Worm (Caenorhabditis elegans) whole organism, early embryonic: Measurements from ENCODE around the gene srx-112.

Experiments used
- B0310.2 ChIP-seq: sonication (generic microtip); optimal IDR thresholded peaks from 2 replicates; lab custom pipeline; 2016; ENCODE audit warnings: mild to moderate bottlenecking, missing genetic modification characterization, missing compliant biosample characterization
- F13C5.2 ChIP-seq: sonication (generic microtip); optimal IDR thresholded peaks from 2 replicates; lab custom pipeline; 2017; ENCODE audit warnings: mild to moderate bottlenecking, missing genetic modification characterization, inconsistent platforms, missing compliant biosample characterization
- aly-1 ChIP-seq: sonication (generic microtip); optimal IDR thresholded peaks from 2 replicates; lab custom pipeline; 2016; ENCODE audit warnings: missing genetic modification characterization, missing compliant biosample characterization
- ama-1 ChIP-seq: fragments of 150-350 bp; optimal IDR thresholded peaks from 2 replicates; lab custom pipeline; 2014
- ceh-13 ChIP-seq: fragments of 200-800 bp; sonication (Bioruptor generic); optimal IDR thresholded peaks from 2 replicates; lab custom pipeline; 2018; ENCODE audit warnings: mild to moderate bottlenecking, missing genetic modification characterization, missing compliant biosample characterization
- ceh-36 ChIP-seq: sonication (generic microtip); optimal IDR thresholded peaks from 2 replicates; lab custom pipeline; 2016; ENCODE audit warnings: missing genetic modification characterization, inconsistent platforms, missing compliant biosample characterization
- ets-7 ChIP-seq: sonication (generic microtip); optimal IDR thresholded peaks from 2 replicates; lab custom pipeline; 2016; ENCODE audit warnings: missing genotype, missing genetic modification characterization, missing compliant biosample characterization
- flt-1 ChIP-seq: fragments of 200-800 bp; sonication (Bioruptor generic); IDR thresholded peaks from 2 replicates; pipeline ENCODE4 v1.3.6; 2022; ENCODE audit warnings: missing genetic modification characterization, missing compliant biosample characterization
- hmbx-1 ChIP-seq: sonication (generic microtip); optimal IDR thresholded peaks from 2 replicates; lab custom pipeline; 2016; ENCODE audit warnings: mild to moderate bottlenecking, missing genetic modification characterization, missing compliant biosample characterization
- hmg-4 ChIP-seq: fragments of 200-800 bp; sonication (Bioruptor generic); optimal IDR thresholded peaks from 2 replicates; lab custom pipeline; 2018; ENCODE audit warnings: mild to moderate bottlenecking, missing genetic modification characterization, missing compliant biosample characterization
- hnd-1 ChIP-seq: sonication (generic microtip); optimal IDR thresholded peaks from 2 replicates; lab custom pipeline; 2016; ENCODE audit warnings: missing genetic modification characterization, missing compliant biosample characterization
- pes-1 ChIP-seq: fragments of 200-800 bp; sonication (Bioruptor generic); IDR thresholded peaks from 2 replicates; pipeline ENCODE4 v1.3.6; 2022; ENCODE audit warnings: missing genetic modification reagents, missing genetic modification characterization, missing compliant biosample characterization
- scrt-1 ChIP-seq: fragments of 200-800 bp; sonication (Bioruptor generic); IDR thresholded peaks from 2 replicates; pipeline ENCODE4 v1.3.6; 2022; ENCODE audit warnings: missing genetic modification characterization, missing compliant biosample characterization
- sea-1 ChIP-seq: fragments of 200-800 bp; sonication (Bioruptor generic); conservative IDR thresholded peaks from 2 replicates; pipeline ENCODE4 v1.3.6; 2022; ENCODE audit warnings: missing genetic modification characterization, missing compliant biosample characterization
- tbx-11 ChIP-seq: fragments of 200-800 bp; sonication (Bioruptor generic); IDR thresholded peaks from 2 replicates; pipeline ENCODE4 v1.3.6; 2022; ENCODE audit warnings: missing genetic modification characterization, missing compliant biosample characterization
- tbx-37 ChIP-seq: fragments of 200-800 bp; sonication (Bioruptor generic); conservative IDR thresholded peaks from 2 replicates; pipeline ENCODE4 v1.3.6; 2022; ENCODE audit warnings: missing genetic modification reagents, missing genetic modification characterization, missing compliant biosample characterization
- tra-4 ChIP-seq: sonication (generic microtip); optimal IDR thresholded peaks from 2 replicates; lab custom pipeline; 2017; ENCODE audit warnings: missing genetic modification characterization, missing compliant biosample characterization

srx-112 gene

DNA sequence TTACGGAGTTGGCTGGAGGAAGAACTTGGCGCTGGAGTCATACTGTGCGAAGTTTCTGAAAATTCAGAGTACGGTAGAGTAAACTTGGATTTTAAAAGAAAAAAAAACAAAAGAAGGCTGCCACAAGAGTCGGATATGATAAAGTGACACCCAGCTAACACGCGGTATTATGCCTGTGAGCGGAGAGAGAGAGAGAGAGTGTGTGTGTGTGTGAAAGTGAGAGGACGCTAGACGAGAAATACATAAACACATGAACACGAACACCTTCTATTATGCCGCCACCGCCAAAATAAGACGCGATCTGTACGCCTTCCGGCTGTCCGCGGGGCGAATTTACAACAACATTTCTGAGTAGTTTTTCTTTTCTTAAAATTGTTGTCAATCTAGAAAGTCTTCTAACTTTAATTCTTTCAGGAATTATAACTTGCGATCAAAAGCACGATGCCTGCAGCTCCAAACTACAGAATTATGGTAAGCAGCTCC, 27.5 kb downstream of the srx-112 start, which contains the start of gene F12E12.6:
TSS of gene F12E12.6 (minus strand) at position 51 of the 483 bp plus-strand sequence.
- no peak for TF ChIP-seq F13C5.2 (tag; lab: Kevin White, UChicago)
- no peak for TF ChIP-seq B0310.2 (tag; lab: Kevin White, UChicago)
- no peak for TF ChIP-seq ama-1 (lab: Kevin White, UChicago)
- no peak for TF ChIP-seq flt-1 (GFP tag; lab: Robert Waterston, UW)
- no peak for TF ChIP-seq scrt-1
- TF ChIP-seq tra-4 (tag; lab: Kevin White, UChicago), result no peak
- TF ChIP-seq ceh-13 (GFP tag; lab: Kevin White, UChicago), result no peak
- TF ChIP-seq sea-1 (GFP tag; lab: Robert Waterston, UW), result no peak
- TF ChIP-seq hnd-1 (tag; lab: Kevin White, UChicago), result no peak
- no peak for TF ChIP-seq tbx-37 (GFP tag; lab: Robert Waterston, UW)
- TF ChIP-seq ceh-36 (tag; lab: Kevin White, UChicago), result no peak
- TF ChIP-seq hmg-4 (GFP tag; lab: Kevin White, UChicago), result no peak
- TF ChIP-seq hmbx-1 (tag; lab: Kevin White, UChicago), result no peak
- no peak for TF ChIP-seq pes-1 (GFP tag; lab: Robert Waterston, UW)

DNA sequence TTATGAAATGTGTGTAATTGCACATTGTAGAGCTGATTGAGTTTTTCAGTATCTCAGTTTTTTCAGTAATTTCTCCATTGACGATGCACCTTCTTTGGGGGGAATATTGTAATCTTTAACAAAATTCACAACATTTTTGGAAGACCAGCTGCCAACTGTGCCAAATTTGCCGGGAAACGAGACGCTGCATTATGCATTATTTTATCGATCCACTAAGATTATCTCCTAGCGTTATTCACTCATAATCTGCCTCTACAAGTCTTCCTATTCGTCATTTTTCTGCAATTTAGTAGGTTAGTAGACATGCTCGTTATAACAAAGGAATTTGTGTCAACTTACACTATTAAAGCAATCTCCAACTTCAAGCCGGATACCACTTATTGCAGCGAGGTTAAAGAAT, 32.7 kb downstream of the srx-112 start, which contains the start of the genes sdz-12 and bath-31:
TSS of gene sdz-12 (minus strand) at position 101 of the 400 bp plus-strand sequence.
TSS of gene bath-31 (plus strand) at position 251 of the 400 bp plus-strand sequence.
- TF ChIP-seq ceh-36 (tag; lab: Kevin White, UChicago), result no peak
- no peak for TF ChIP-seq sea-1 (GFP tag; lab: Robert Waterston, UW)
- TF ChIP-seq B0310.2 (tag; lab: Kevin White, UChicago), result no peak
- TF ChIP-seq hmg-4 (GFP tag; lab: Kevin White, UChicago), result no peak
- TF ChIP-seq tra-4 (tag; lab: Kevin White, UChicago), result no peak
- no peak for TF ChIP-seq flt-1 (GFP tag; lab: Robert Waterston, UW)
- TF ChIP-seq F13C5.2 (tag; lab: Kevin White, UChicago), result no peak
- no peak for TF ChIP-seq aly-1
- TF ChIP-seq pes-1 (GFP tag; lab: Robert Waterston, UW), result no peak
- no peak for TF ChIP-seq hnd-1 (tag; lab: Kevin White, UChicago)
- TF ChIP-seq ceh-13 (GFP tag; lab: Kevin White, UChicago), result no peak
- no peak for TF ChIP-seq ama-1 (lab: Kevin White, UChicago)
- TF ChIP-seq hmbx-1 (tag; lab: Kevin White, UChicago), result no peak
- no peak for TF ChIP-seq ets-7 (tag; lab: Kevin White, UChicago)
- no peak for TF ChIP-seq scrt-1
- TF ChIP-seq tbx-37 (GFP tag; lab: Robert Waterston, UW), result no peak
- TF ChIP-seq tbx-11 (GFP tag; lab: Robert Waterston, UW), result no peak

DNA sequence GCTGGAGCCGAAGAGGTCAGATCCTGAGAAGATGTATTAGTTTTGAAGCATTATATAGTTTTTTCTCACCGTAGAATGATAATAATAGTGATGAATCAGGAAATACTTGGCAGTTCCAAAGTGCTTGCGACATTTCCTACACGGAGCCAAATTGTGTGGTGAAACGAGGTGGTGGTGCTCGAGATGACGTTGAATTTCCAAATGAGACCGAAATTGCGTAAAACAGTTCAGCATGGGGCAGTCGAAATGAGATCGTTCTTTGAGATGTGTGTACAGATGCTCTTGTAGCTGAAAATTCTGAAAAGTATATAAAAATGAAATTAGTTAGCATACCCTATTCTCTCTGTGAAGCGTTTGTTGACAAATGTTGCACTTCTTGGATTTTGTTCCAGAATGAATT, 36.4 kb downstream of the srx-112 start, which contains the start of gene C46E10.8:
TSS of gene C46E10.8 (minus strand) at position 101 of the 400 bp plus-strand sequence.
- TF ChIP-seq ceh-36 (tag; lab: Kevin White, UChicago) (no peak), ets-7 (tag; lab: Kevin White, UChicago) (no peak), sea-1 (GFP tag; lab: Robert Waterston, UW) (no peak), B0310.2 (tag; lab: Kevin White, UChicago) (no peak), scrt-1 (no peak), F13C5.2 (tag; lab: Kevin White, UChicago) (no peak), ceh-13 (GFP tag; lab: Kevin White, UChicago) (no peak), tbx-37 (GFP tag; lab: Robert Waterston, UW) (no peak), hmg-4 (GFP tag; lab: Kevin White, UChicago) (no peak)

DNA sequence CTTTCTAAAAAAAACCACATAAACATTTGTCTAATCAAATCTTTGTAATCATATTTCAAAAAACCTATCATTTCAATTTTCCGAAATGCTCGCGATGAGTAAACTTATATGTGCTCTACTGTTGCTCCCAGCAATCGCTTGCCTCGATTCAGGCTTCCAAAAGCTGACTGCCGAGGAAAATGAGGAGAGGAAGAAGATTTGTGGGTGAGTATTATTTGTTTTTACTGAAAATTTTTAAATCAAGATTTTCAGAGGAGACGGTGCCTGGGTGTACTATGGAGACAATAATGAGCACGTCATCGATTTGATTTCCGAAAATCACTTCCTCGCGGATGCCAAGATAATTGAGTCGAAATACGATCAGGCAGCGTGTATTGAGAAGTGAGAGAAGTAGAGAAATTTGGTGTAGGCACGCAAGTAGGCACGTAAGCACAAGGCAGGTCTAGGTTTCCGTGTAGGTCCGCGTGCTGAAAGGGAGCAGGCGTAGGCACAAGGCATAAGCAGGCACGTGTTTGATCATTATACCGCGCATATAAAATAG, 40.1 kb downstream of the srx-112 start, which contains the start of gene C46E10.1:
TSS of gene C46E10.1 (plus strand) at position 51 of the 541 bp plus-strand sequence.
- TF ChIP-seq sea-1 (GFP tag; lab: Robert Waterston, UW) (no peak), F13C5.2 (tag; lab: Kevin White, UChicago) (no peak), hmbx-1 (tag; lab: Kevin White, UChicago) (no peak), flt-1 (GFP tag; lab: Robert Waterston, UW) (no peak)

DNA sequence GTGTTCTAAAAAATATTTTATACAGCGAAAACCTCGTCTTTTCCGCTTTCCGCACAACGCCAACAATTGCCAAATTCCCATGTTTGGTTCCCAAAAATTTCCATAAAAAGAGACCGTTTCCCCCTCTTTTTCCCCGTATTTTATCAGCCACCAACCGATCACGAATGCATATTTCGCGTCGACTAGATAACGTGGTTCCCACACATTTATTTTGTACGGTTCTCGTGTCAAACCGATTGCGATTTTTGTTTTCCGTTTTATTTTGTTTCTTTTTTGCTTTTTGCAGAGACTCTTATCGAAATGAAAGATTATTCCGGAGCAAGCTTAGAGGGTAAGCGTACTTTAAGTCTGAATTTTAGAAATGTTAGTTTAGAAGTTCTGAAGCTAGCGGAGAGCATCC, 43.4 kb downstream of the srx-112 start, which contains the start of gene C46E10.3:
TSS of gene C46E10.3 (plus strand) at position 301 of the 400 bp plus-strand sequence.
- TF ChIP-seq ceh-13 (GFP tag; lab: Kevin White, UChicago) (no peak), F13C5.2 (tag; lab: Kevin White, UChicago) (no peak), scrt-1 (no peak), hmg-4 (GFP tag; lab: Kevin White, UChicago) (no peak)

DNA sequence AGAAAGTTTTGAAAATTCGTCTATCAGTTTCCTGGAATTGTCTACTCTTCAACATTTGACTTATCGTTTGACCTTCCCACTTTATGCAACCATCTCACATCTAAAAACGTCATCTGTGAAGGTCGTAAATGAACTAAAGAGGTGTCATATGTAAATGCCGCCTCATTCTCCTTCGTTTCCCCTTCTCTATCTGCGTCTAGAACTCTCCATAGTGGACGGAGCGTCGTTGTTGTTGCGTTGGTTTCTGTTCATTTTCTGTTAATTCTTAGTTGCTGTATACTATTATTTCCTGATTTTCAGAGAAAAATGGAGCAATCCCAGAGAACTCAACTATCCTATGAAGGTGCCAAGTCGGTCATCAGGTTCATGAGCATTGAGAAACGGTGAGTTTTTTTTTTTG, 47.4 kb downstream of the srx-112 start, which contains the start of gene fbxc-52:
TSS of gene fbxc-52 (plus strand) at position 301 of the 400 bp plus-strand sequence.
- TF ChIP-seq ets-7 (tag; lab: Kevin White, UChicago), result no peak
- TF ChIP-seq ama-1 (lab: Kevin White, UChicago), result no peak
- TF ChIP-seq sea-1 (GFP tag; lab: Robert Waterston, UW), result no peak
- TF ChIP-seq tbx-37 (GFP tag; lab: Robert Waterston, UW), result no peak
- TF ChIP-seq tbx-11 (GFP tag; lab: Robert Waterston, UW), result no peak
- TF ChIP-seq aly-1, result no peak
- no peak for TF ChIP-seq ceh-36 (tag; lab: Kevin White, UChicago)
- TF ChIP-seq tra-4 (tag; lab: Kevin White, UChicago), result no peak
- no peak for TF ChIP-seq ceh-13 (GFP tag; lab: Kevin White, UChicago)

DNA sequence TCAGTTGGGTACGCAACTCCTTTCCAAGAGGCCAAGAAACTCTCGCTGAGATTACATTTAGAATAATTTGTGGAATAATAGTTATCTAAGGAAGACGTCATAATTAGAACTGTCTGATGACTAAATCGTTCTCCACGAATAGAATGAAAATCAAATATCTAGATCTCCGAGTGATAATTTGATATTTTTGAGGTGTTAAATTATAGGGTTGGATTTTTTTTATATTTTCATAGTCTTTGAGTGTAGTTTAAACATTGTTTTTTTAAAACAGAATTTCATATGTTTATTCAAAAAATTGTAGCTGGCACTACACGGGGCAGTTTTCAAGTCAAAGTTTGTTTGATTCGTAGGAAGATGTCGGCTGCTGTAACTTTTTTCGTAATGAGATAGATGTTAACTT, 47.9 kb downstream of the srx-112 start, which contains the start of gene srh-99:
TSS of gene srh-99 (minus strand) at position 101 of the 400 bp plus-strand sequence.
- no peak for TF ChIP-seq aly-1
- no peak for TF ChIP-seq tbx-37 (GFP tag; lab: Robert Waterston, UW)
- no peak for TF ChIP-seq flt-1 (GFP tag; lab: Robert Waterston, UW)
- TF ChIP-seq B0310.2 (tag; lab: Kevin White, UChicago), result no peak
- no peak for TF ChIP-seq ceh-13 (GFP tag; lab: Kevin White, UChicago)
- no peak for TF ChIP-seq hnd-1 (tag; lab: Kevin White, UChicago)
- no peak for TF ChIP-seq ceh-36 (tag; lab: Kevin White, UChicago)
